Worm (Caenorhabditis elegans) whole organism, L3 larva: ENCODE measurements around the gene C05B5.5.
"Not testable (repeated sequence)": the region's sequence is repeated elsewhere in the genome, so short reads cannot be mapped to it uniquely, and the experiment has no call there.

Experiments used
- R02D3.7 ChIP-seq: fragments of 150-350 bp; optimal IDR thresholded peaks from 2 replicates; lab custom pipeline; 2014; ENCODE audit warnings: missing biosample characterization, missing genetic modification characterization
- ZK546.5 ChIP-seq: sonication (generic microtip); optimal IDR thresholded peaks from 2 replicates; lab custom pipeline; 2017; ENCODE audit warnings: missing biosample characterization, missing genetic modification characterization
- ceh-16 ChIP-seq: sonication (generic microtip); optimal IDR thresholded peaks from 2 replicates; lab custom pipeline; 2017; ENCODE audit warnings: missing biosample characterization, missing genetic modification characterization
- ceh-28 ChIP-seq: fragments of 150-350 bp; optimal IDR thresholded peaks from 2 replicates; lab custom pipeline; 2014; ENCODE audit warnings: missing biosample characterization, missing genetic modification reagents, missing genetic modification characterization
- ceh-9 ChIP-seq: sonication (generic microtip); optimal IDR thresholded peaks from 2 replicates; lab custom pipeline; 2018; ENCODE audit warnings: missing biosample characterization, missing genetic modification characterization
- egl-27 ChIP-seq: sonication (generic microtip); optimal IDR thresholded peaks from 4 replicates; lab custom pipeline; 2017; ENCODE audit warnings: missing biosample characterization, missing genetic modification reagents, missing genetic modification characterization
- elt-2 ChIP-seq: sonication (generic microtip); optimal IDR thresholded peaks from 2 replicates; lab custom pipeline; 2016; ENCODE audit warnings: missing genetic modification reagents, mild to moderate bottlenecking, missing genetic modification characterization, missing compliant biosample characterization
- elt-3 ChIP-seq, 3 experiments: fragments of 150-350 bp in 1 of 3; sonication (generic microtip) in 2 of 3; optimal IDR thresholded peaks; 2 replicates in 2 of 3; 4 replicates in 1 of 3; lab custom pipeline; 2014 to 2017; ENCODE audit warnings: missing biosample characterization in 3 of 3, missing genetic modification characterization in 3 of 3
- fkh-2 ChIP-seq: fragments of 150-350 bp; optimal IDR thresholded peaks from 2 replicates; lab custom pipeline; 2014; ENCODE audit warnings: missing biosample characterization, missing genetic modification reagents, missing genetic modification characterization
- hmg-11 ChIP-seq: sonication (generic microtip); optimal IDR thresholded peaks from 2 replicates; lab custom pipeline; 2016; ENCODE audit warnings: missing genetic modification characterization, missing compliant biosample characterization
- lin-15B ChIP-seq: fragments of 150-350 bp; optimal IDR thresholded peaks from 2 replicates; lab custom pipeline; 2014; ENCODE audit warnings: missing biosample characterization, missing genetic modification characterization
- lin-39 ChIP-seq: fragments of 150-350 bp; optimal IDR thresholded peaks from 2 replicates; lab custom pipeline; 2018; ENCODE audit warnings: missing biosample characterization, missing genetic modification reagents, missing genetic modification characterization
- nfya-1 ChIP-seq: sonication (generic microtip); optimal IDR thresholded peaks from 2 replicates; lab custom pipeline; 2017; ENCODE audit warnings: missing genetic modification characterization, mild to moderate bottlenecking, missing compliant biosample characterization, antibody characterized with exemption, moderate library complexity; ENCODE audit not compliant: insufficient read depth
- nhr-11 ChIP-seq: fragments of 150-350 bp; optimal IDR thresholded peaks from 2 replicates; lab custom pipeline; 2014; ENCODE audit warnings: missing biosample characterization, missing genetic modification characterization
- nhr-237 ChIP-seq: fragments of 150-350 bp; optimal IDR thresholded peaks from 2 replicates; lab custom pipeline; 2014; ENCODE audit warnings: missing biosample characterization, missing genetic modification characterization
- nhr-25 ChIP-seq: sonication (generic microtip); optimal IDR thresholded peaks from 2 replicates; lab custom pipeline; 2017; ENCODE audit warnings: missing biosample characterization, missing genetic modification characterization
- nhr-28 ChIP-seq: fragments of 150-350 bp; optimal IDR thresholded peaks from 2 replicates; lab custom pipeline; 2014; ENCODE audit warnings: missing biosample characterization, missing genetic modification characterization
- nhr-77 ChIP-seq: fragments of 150-350 bp; optimal IDR thresholded peaks from 2 replicates; lab custom pipeline; 2014; ENCODE audit warnings: missing biosample characterization, missing genetic modification characterization
- pha-4 ChIP-seq: fragments of 150-350 bp; optimal IDR thresholded peaks from 2 replicates; lab custom pipeline; 2014; ENCODE audit warnings: missing biosample characterization, missing genetic modification reagents, missing genetic modification characterization
- pqm-1 ChIP-seq: fragments of 150-350 bp; optimal IDR thresholded peaks from 2 replicates; lab custom pipeline; 2017; ENCODE audit warnings: missing biosample characterization, missing genetic modification characterization, inconsistent platforms
- snpc-4 ChIP-seq: fragments of 150-350 bp; optimal IDR thresholded peaks from 2 replicates; lab custom pipeline; 2014; ENCODE audit warnings: missing biosample characterization, missing genetic modification characterization
- ztf-11 ChIP-seq: fragments of 150-350 bp; optimal IDR thresholded peaks from 2 replicates; lab custom pipeline; 2014; ENCODE audit warnings: missing biosample characterization, missing genetic modification characterization

Gene C05B5.5

ce11 chrIII:10040013-10040412 is 38.9 kb downstream of the C05B5.5 start, which contains the start of gene T16G12.7:
Gene T16G12.7 (minus strand): TSS chrIII:10040113.
- no peak for TF ChIP-seq nhr-28 (tag; lab: Kevin White, UChicago)
- no peak for TF ChIP-seq nhr-77 (tag; lab: Kevin White, UChicago)
- TF ChIP-seq lin-15B (tag; lab: Kevin White, UChicago), result no peak
- no peak for TF ChIP-seq hmg-11 (tag; lab: Kevin White, UChicago)
- TF ChIP-seq nhr-237 (tag; lab: Kevin White, UChicago), result no peak
- TF ChIP-seq ZK546.5 (tag; lab: Kevin White, UChicago), result no peak
- no peak for TF ChIP-seq lin-39 (tag; lab: Kevin White, UChicago)
- no peak for TF ChIP-seq ceh-9 (tag; lab: Kevin White, UChicago)
- no peak for TF ChIP-seq nhr-25
- no peak for TF ChIP-seq elt-3 (tag; optimal IDR thresholded peaks at IDR 0.05; lab: Kevin White, UChicago)
- TF ChIP-seq ztf-11 (tag; lab: Kevin White, UChicago), result no peak
- no peak for TF ChIP-seq nhr-11 (tag; lab: Kevin White, UChicago)
- TF ChIP-seq snpc-4 (tag; lab: Kevin White, UChicago), result no peak
- no peak for TF ChIP-seq ceh-16
- no peak for TF ChIP-seq R02D3.7 (tag; lab: Kevin White, UChicago)
- TF ChIP-seq fkh-2 (tag; lab: Kevin White, UChicago), result no peak
- TF ChIP-seq egl-27 (tag; lab: Kevin White, UChicago), result no peak

- TF ChIP-seq pqm-1 (tag; lab: Kevin White, UChicago) (peak; percentile 60), elt-2 (tag; lab: Kevin White, UChicago) (peak; percentile 82), nhr-28 (tag; lab: Kevin White, UChicago) (no peak)
These were observed 48.5 kb downstream of the C05B5.5 start, which contains the start of gene T16G12.1 for ce11 chrIII:10049682-10050081. Gene T16G12.1 (minus strand): TSS chrIII:10049857.

- not testable (repeated sequence) for TF ChIP-seq pha-4; ceh-28 (tag; lab: Kevin White, UChicago); nhr-77 (tag; lab: Kevin White, UChicago)
These were observed 49.2 kb downstream of the C05B5.5 start, which contains the start of gene T16G12.3 for ce11 chrIII:10050321-10050720. Gene T16G12.3 (plus strand): TSS chrIII:10050621.

- TF ChIP-seq nfya-1 (tag; lab: Kevin White, UChicago); snpc-4 (tag; lab: Kevin White, UChicago); pha-4: not testable (repeated sequence)
These were observed 52.2 kb downstream of the C05B5.5 start, which contains the start of gene T16G12.12 for ce11 chrIII:10053312-10053711. Gene T16G12.12 (plus strand): TSS chrIII:10053612.
